Fruit fly (Drosophila melanogaster): ENCODE measurements around the gene CG7766.

DNA sequence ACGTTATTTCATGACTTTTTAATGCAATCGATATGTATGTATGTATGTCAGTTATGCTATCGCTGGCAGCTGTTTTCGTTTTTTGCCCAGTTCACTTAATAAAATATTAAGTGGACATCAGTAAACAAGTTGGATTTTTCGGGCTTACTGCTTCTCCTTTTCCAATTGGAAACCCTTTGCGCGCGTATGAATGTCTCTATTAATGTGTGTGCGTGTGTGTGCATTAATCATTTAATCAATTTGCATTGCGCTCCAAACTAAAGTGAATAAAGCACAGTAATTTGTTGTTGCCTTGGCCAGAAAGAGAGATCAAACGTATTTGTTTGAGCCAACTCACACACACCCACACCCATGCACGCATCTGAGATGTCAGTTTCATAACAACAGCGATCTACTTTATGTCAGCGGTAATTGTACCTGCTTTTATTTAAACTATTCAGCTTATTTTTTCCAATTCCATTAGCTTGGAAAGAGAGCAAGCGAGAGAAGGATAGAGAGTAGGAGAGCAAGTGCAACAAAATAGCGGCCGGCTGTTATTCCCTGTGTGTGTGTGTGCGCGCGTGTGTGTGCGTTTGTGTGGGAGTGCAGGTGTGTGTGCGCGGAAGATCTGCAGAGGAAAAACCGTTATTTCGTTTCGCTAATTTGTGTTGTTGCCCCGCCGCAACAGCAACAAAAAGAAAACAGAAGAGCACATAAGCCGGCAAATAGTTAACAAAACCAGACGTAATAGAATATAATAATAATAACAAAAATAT, 6.8 kb upstream of the CG7766 start:
- TF ChIP-seq gl (tag; optimal IDR thresholded peaks at IDR 0.05) (no peak), Snoo (tag; optimal IDR thresholded peaks at IDR 0.05) (no peak), EcR (GFP tag; optimal IDR thresholded peaks at IDR 0.05) (no peak), Pif1A (GFP tag; optimal IDR thresholded peaks at IDR 0.05) (no peak), CG13204 (GFP tag; optimal IDR thresholded peaks at IDR 0.05) (no peak)
